Worm (Caenorhabditis elegans) whole organism, L4/young adult: Measurements from ENCODE around the gene srlf-5.

ENCODE experiments used
- W03F9.2 ChIP-seq: fragments of 150-350 bp; optimal IDR thresholded peaks from 2 replicates; lab custom pipeline; 2014; ENCODE audit warnings: missing biosample characterization, missing genetic modification characterization
- dao-5 ChIP-seq: sonication (generic microtip); optimal IDR thresholded peaks from 2 replicates; lab custom pipeline; 2016; ENCODE audit warnings: missing genotype, missing genetic modification characterization, moderate library complexity, missing compliant biosample characterization
- him-1 ChIP-seq: sonication (generic microtip); optimal IDR thresholded peaks from 2 replicates; lab custom pipeline; 2016; ENCODE audit warnings: missing genotype, missing genetic modification reagents, missing genetic modification characterization, missing compliant biosample characterization

srlf-5 gene

DNA sequence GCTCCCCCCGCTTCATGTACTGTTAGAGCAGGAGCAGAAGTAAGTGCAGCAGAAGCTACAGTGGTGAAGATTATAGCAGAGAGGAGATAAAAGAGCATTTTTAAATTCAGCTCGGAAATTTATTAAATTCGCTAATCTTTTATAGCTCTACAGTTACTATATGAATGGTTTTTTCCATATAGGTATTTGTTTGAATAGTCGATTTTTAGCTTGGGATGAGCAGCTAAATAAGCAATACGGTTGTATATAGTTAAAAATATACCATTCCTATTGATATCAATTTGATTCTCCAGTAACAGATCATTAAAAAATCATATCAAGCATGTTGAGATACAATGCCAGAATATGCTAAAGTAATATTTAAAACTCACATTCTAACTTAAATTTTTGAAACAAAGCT lies at the start of gene srlf-5:
TSS of gene srlf-5 (minus strand) at position 101 of the 400 bp plus-strand sequence.
- TF ChIP-seq W03F9.2 (tag; lab: Kevin White, UChicago) (no peak), dao-5 (tag; lab: Kevin White, UChicago) (no peak), him-1 (tag; lab: Kevin White, UChicago) (no peak)

DNA sequence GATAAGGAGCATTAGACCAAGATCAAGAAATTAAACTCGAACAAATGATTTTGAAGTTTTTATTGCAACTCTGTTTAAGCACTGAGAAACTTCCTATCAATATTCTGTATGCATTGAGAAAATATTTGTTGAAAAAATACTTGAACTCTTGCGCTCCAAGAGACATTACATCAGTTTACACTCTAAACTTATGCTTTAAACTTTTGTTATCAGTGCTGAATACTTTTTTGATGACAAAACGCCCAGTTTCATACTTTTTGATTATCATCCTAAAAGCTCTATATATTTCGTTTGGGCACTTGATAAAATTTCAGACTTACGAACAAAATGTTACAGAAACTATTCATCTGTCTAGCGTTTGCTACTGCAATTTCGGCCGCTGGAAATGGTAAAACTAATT lies 49.4 kb upstream of the srlf-5 start, which contains the start of gene dod-17:
TSS of gene dod-17 (plus strand) at position 323 of the 400 bp plus-strand sequence.
- no peak for TF ChIP-seq dao-5 (tag; lab: Kevin White, UChicago)
- no peak for TF ChIP-seq him-1 (tag; lab: Kevin White, UChicago)
- TF ChIP-seq W03F9.2 (tag; lab: Kevin White, UChicago): no peak

DNA sequence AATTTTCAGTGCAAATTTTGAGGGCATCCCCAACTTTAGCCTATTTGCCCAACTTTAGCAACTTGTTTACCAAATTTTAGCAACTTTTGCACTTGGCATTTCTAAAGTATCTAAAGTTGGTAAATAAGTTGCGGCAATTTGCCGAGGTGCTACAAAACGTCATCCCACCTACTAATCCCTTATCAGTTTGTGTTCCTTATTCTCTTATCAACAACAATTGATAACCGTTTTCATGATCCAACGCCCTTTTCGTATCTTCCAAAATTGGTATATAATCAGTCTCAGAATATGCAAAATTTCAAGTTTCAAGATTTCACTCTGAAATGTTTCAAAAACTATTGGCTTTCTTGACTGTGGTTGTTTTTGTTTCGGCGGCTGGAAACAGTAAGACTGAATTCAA lies 46.8 kb upstream of the srlf-5 start, which contains the start of gene F55G11.4:
TSS of gene F55G11.4 (plus strand) at position 289 of the 400 bp plus-strand sequence.
- no peak for TF ChIP-seq dao-5 (tag; lab: Kevin White, UChicago)
- no peak for TF ChIP-seq him-1 (tag; lab: Kevin White, UChicago)
- no peak for TF ChIP-seq W03F9.2 (tag; lab: Kevin White, UChicago)

DNA sequence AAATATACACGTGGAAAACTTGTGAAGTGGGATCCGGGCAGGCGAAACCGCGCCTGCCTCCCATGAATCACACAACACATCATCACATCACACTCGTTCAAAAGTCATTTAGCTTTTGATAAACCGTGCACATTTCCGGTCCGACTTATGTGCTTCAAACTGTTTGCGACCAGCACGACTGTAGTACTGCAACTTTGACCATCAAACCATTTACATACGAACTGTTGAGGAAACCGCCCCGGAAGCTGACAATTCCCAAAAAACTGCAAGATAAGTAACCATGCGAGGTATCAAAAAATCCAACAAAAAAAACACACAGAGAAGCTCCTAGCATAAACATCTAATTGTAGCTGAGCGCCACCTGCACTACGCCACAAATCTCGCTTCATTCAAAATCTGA lies 46.2 kb upstream of the srlf-5 start:
- TF ChIP-seq W03F9.2 (tag; lab: Kevin White, UChicago): no peak
- TF ChIP-seq dao-5 (tag; lab: Kevin White, UChicago): no peak
- no peak for TF ChIP-seq him-1 (tag; lab: Kevin White, UChicago)

DNA sequence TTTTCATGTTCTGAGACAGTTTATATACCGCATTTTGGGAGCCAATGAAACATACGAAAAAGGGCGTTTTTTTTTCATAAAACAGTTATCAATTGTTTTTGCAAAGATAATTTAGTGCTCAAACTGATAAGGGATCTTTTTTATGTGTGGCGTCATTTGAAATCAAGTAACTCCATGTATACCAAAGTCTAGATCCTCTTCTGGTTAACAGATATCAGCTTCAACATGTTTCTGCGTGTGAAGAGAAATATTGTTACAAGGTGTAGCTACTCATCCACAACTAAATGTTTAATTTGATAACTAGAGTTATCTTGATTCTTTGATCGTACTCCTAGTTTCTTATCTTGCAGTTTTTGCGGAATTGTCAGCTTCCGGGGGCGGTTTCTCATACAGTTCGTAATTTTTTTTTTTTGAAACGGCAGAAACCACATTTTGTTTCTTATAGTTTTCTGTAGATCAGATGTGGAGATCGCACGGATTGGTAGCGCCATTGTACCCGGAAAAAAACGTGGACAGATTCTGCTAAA lies 45.5 kb upstream of the srlf-5 start:
- TF ChIP-seq W03F9.2 (tag; lab: Kevin White, UChicago) (no peak), dao-5 (tag; lab: Kevin White, UChicago) (no peak), him-1 (tag; lab: Kevin White, UChicago) (no peak)

DNA sequence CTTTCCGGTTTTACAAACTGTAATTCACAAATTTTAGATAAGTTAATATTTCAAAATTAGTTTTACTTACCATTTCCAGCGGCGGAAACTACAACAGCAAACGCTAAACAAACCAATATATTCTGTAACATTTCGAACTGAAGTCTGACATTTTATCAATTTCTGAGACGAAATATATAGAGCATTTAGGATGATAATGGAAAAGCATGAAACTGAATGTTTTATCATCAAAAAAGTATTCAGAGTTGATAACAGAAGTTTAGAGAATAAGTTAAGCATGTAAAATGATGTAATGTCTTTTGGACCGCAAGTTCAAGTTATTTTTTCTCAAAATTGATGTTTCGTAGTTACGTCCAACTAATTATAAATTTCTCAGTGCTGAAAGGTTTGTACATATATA lies 42.6 kb upstream of the srlf-5 start, which contains the start of gene F55G11.2:
TSS of gene F55G11.2 (minus strand) at position 149 of the 400 bp plus-strand sequence.
- TF ChIP-seq him-1 (tag; lab: Kevin White, UChicago): no peak
- TF ChIP-seq W03F9.2 (tag; lab: Kevin White, UChicago): no peak
- TF ChIP-seq dao-5 (tag; lab: Kevin White, UChicago): no peak

DNA sequence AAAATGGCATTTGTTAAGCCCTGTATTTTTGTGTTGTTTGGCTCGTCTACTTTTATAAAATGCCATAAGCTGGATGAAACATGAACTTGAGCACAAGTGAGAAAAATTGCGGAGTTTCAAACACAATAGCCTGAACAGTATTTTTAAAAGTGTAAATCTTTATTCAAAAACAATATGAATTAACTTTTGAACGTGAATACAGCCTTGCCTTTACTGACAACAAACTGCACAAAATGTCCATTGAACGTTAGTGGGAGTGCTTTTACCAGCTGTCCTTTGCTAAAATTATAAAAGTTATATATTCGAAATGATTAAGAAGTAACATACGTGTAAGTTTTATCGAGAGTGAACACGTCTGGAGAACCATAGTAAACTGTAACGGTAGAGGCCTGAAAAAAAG lies 40.8 kb upstream of the srlf-5 start:
- TF ChIP-seq dao-5 (tag; lab: Kevin White, UChicago) (no peak), W03F9.2 (tag; lab: Kevin White, UChicago) (no peak), him-1 (tag; lab: Kevin White, UChicago) (no peak)

DNA sequence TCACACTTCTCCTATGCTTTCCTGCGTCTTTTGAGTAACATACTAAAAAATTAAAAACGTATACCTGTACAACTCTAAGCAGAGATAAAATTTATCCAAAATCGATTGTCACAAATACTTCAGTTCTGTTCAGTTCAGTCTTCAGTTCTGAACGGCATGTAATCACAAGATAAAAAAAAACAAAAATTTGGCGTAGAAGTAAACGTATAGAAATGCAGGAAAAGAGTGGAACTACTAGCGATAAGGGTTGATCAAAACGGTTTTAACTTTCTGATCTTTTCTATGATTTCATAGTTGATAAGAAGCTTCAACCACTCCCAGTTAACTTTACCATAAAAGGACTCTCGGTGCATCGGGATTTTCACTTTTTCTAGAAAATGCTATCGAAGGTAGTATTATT lies 38.5 kb upstream of the srlf-5 start, which contains the start of gene dod-22:
TSS of gene dod-22 (plus strand) at position 301 of the 400 bp plus-strand sequence.
- TF ChIP-seq dao-5 (tag; lab: Kevin White, UChicago) (no peak), him-1 (tag; lab: Kevin White, UChicago) (no peak), W03F9.2 (tag; lab: Kevin White, UChicago) (no peak)

DNA sequence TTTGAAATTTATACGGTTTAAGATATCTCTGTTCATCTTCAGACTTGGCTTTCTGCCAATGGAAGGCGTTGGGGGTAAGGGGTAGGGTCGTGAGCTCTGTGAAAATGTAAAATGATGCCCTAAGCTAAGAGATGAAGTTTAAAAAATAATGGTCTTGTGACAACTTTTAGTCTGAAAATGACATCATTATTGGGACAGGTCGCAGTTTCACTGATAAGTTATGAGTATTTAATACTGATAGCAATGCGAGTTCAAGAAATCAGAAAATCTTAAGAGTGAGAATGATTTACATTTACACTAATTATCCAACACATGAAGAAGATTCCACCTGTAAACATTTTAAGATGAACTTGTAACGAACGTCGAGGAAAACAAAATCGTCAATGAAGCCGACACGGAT lies 38.1 kb upstream of the srlf-5 start:
- TF ChIP-seq dao-5 (tag; lab: Kevin White, UChicago) (no peak), him-1 (tag; lab: Kevin White, UChicago) (no peak), W03F9.2 (tag; lab: Kevin White, UChicago) (no peak)

DNA sequence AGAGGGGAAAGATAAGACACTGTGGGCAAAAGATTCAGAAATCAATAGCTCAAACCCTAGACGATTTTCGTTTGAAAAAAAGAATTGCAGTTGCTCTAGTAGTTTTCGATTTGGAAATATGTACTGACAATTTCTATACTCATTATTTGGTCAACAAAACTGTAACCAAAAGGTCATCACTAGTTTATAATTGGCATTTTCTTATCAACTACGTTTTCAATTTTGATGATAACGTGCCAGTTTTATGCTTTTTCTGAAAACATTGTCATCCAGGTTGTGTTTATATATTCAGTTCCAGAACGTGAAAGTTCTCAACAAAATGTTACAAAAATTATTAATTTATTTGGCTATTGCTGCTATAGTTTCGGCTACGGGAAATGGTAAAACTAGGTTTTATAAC lies 36.0 kb upstream of the srlf-5 start, which contains the start of gene F55G11.8:
TSS of gene F55G11.8 (plus strand) at position 245 of the 400 bp plus-strand sequence.
- TF ChIP-seq dao-5 (tag; lab: Kevin White, UChicago) (no peak), him-1 (tag; lab: Kevin White, UChicago) (no peak), W03F9.2 (tag; lab: Kevin White, UChicago) (no peak)

DNA sequence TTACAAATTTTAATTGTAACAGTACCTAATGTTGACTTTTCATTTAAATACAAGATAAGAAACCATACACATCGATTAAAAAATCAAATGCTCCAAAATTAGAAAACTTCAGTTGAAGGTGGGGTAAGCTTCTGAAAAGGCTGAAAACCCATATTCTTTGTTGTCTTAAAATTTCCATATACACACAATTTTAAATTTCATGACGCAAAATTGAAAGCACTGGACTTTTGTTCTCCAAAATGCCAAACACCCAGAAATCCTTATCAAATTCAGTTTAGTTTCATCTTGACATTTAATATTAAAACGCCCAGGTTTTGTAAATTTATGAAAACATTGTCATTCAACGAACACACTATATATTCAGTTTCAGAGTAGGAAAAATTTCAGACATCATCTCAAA lies 33.6 kb upstream of the srlf-5 start, which contains the start of gene F55G11.7:
TSS of gene F55G11.7 (plus strand) at position 301 of the 400 bp plus-strand sequence.
- TF ChIP-seq dao-5 (tag; lab: Kevin White, UChicago) (no peak), him-1 (tag; lab: Kevin White, UChicago) (no peak), W03F9.2 (tag; lab: Kevin White, UChicago) (no peak)

DNA sequence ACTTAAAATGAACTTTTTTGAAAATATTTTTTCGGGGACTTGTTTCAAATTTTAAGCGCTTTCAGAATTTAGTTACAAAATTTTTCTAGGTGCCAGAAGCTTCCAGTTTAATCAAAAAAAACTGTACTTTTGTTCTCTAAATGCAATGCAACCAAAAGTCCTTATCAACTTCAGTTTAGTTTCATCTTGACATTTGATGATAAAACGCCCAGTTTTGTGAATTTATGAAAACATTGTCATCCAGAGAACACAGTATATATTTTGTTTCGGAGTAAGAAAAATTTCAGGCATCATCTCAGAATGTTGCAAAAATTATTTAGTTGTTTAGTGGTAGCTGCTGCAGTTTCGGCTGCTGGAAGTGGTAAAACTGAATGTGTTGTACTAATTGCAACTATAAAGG lies 31.2 kb upstream of the srlf-5 start, which contains the start of gene F55G11.6:
TSS of gene F55G11.6 (plus strand) at position 301 of the 400 bp plus-strand sequence.
- TF ChIP-seq dao-5 (tag; lab: Kevin White, UChicago): no peak
- TF ChIP-seq him-1 (tag; lab: Kevin White, UChicago): no peak
- TF ChIP-seq W03F9.2 (tag; lab: Kevin White, UChicago): no peak

DNA sequence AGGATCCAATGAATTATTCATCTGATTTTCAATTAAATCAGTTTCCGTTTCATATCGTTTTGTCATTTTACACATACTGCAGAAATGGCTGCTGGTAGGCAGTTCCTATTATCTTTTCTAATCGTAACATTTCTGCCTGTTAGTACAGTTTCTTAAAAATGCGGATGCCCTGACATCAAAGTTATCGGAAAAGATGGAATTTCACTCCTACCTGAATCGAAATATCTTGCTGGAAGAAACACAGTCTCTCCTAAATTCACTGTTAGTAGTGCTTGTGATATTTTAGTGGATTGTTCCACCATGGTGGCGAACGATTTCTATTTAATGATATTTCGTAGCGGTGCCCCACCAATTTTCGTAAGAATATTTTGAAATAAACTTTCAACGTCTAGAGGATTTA lies 21.9 kb upstream of the srlf-5 start, which contains the start of gene F55G11.10:
TSS of gene F55G11.10 (plus strand) at position 301 of the 400 bp plus-strand sequence.
- TF ChIP-seq W03F9.2 (tag; lab: Kevin White, UChicago): no peak
- TF ChIP-seq dao-5 (tag; lab: Kevin White, UChicago): no peak
- TF ChIP-seq him-1 (tag; lab: Kevin White, UChicago): no peak

DNA sequence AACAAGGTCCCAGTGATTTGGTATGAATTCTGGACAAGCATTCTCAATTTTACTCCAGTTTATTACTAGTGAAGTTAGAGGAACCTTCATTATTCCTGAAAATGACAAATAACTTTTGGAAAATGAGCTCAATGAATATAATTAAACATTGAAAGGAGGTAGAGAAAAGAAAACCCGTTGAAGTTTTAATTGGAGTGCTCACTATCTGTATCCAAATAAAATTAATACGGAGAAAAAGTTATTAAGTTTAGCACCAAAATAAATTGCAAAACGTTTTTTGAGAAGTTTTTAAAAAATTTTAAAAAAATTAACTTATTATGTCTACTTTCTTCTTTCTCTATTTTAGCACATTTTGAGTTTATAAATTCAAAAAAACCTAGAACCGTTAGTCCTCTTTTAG lies 19.9 kb upstream of the srlf-5 start, which contains the start of gene F55G11.1:
TSS of gene F55G11.1 (minus strand) at position 101 of the 400 bp plus-strand sequence.
- TF ChIP-seq him-1 (tag; lab: Kevin White, UChicago) (no peak), dao-5 (tag; lab: Kevin White, UChicago) (no peak), W03F9.2 (tag; lab: Kevin White, UChicago) (no peak)
